Fruit fly (Drosophila melanogaster) whole organism, embryonic: ENCODE measurements around the gene Gart.

Experiments
- Adf1 ChIP-seq: fragments of 200-800 bp; sonication (Bioruptor generic); IDR thresholded peaks from 2 replicates; pipeline ENCODE4 v1.3.6; 2022; ENCODE audit warnings: missing biosample characterization, missing genetic modification characterization
- BEAF-32 ChIP-seq: fragments of 200-800 bp; sonication (Bioruptor generic); optimal IDR thresholded peaks from 3 replicates; lab custom pipeline; 2017; ENCODE audit warnings: missing biosample characterization, missing genetic modification characterization, mild to moderate bottlenecking, moderate library complexity, missing genetic modification reagents
- CG10267 ChIP-seq: fragments of 200-800 bp; sonication (Bioruptor generic); optimal IDR thresholded peaks from 2 replicates; lab custom pipeline; 2018; ENCODE audit warnings: missing biosample characterization, mild to moderate bottlenecking, missing genetic modification characterization, moderate library complexity
- CG12391 ChIP-seq: fragments of 200-800 bp; sonication (Bioruptor generic); optimal IDR thresholded peaks from 3 replicates; lab custom pipeline; 2018; ENCODE audit warnings: missing biosample characterization, mild to moderate bottlenecking, missing genetic modification characterization, moderate library complexity
- CG12769 ChIP-seq: fragments of 200-800 bp; sonication (Bioruptor generic); optimal IDR thresholded peaks from 2 replicates; lab custom pipeline; 2019; ENCODE audit warnings: missing biosample characterization, mild to moderate bottlenecking, missing genetic modification characterization, moderate library complexity
- CG13287 ChIP-seq: fragments of 200-800 bp; sonication (Bioruptor generic); IDR thresholded peaks from 2 replicates; pipeline ENCODE4 v1.3.6; 2022; ENCODE audit warnings: missing biosample characterization, missing genetic modification characterization; ENCODE audit not compliant: partially characterized antibody
- CG14710 ChIP-seq: fragments of 200-800 bp; sonication (Bioruptor generic); optimal IDR thresholded peaks from 3 replicates; lab custom pipeline; 2019; ENCODE audit warnings: missing biosample characterization, mild to moderate bottlenecking, missing genetic modification characterization, moderate library complexity
- CG1603 ChIP-seq: fragments of 200-800 bp; sonication (Bioruptor generic); optimal IDR thresholded peaks from 2 replicates; lab custom pipeline; 2019; ENCODE audit warnings: missing biosample characterization, mild to moderate bottlenecking, missing genetic modification characterization, moderate library complexity
- CG17186 ChIP-seq: fragments of 200-800 bp; sonication (Bioruptor generic); optimal IDR thresholded peaks from 3 replicates; lab custom pipeline; 2017; ENCODE audit warnings: missing biosample characterization, missing genetic modification reagents, missing genetic modification characterization
- CG17829 ChIP-seq: fragments of 200-800 bp; optimal IDR thresholded peaks from 2 replicates; lab custom pipeline; 2019; ENCODE audit warnings: missing biosample characterization, mild to moderate bottlenecking, missing genetic modification characterization, moderate library complexity
- CG18011 ChIP-seq: fragments of 200-800 bp; sonication (Bioruptor generic); optimal IDR thresholded peaks from 2 replicates; lab custom pipeline; 2017; ENCODE audit warnings: missing biosample characterization, missing genetic modification characterization, mild to moderate bottlenecking, moderate library complexity, missing genotype
- CG30020 ChIP-seq: fragments of 200-800 bp; optimal IDR thresholded peaks from 2 replicates; lab custom pipeline; 2019; ENCODE audit warnings: missing biosample characterization, mild to moderate bottlenecking, missing genetic modification characterization, moderate library complexity
- CG32532 ChIP-seq: fragments of 200-800 bp; sonication (Bioruptor generic); IDR thresholded peaks from 2 replicates; pipeline ENCODE4 v1.3.6; 2022; ENCODE audit warnings: missing biosample characterization, missing genetic modification characterization
- CG4617 ChIP-seq: fragments of 200-800 bp; sonication (Bioruptor generic); optimal IDR thresholded peaks from 3 replicates; lab custom pipeline; 2016; ENCODE audit warnings: missing biosample characterization, missing genetic modification characterization, borderline replicate concordance
- CG7745 ChIP-seq: fragments of 200-800 bp; sonication (Bioruptor generic); optimal IDR thresholded peaks from 2 replicates; lab custom pipeline; 2018; ENCODE audit warnings: missing biosample characterization, mild to moderate bottlenecking, missing genetic modification characterization, moderate library complexity
- CG9215 ChIP-seq: fragments of 200-800 bp; sonication (Bioruptor generic); IDR thresholded peaks from 2 replicates; pipeline ENCODE4 v1.3.6; 2022; ENCODE audit warnings: missing biosample characterization, missing genetic modification characterization
- CG9797 ChIP-seq: fragments of 200-800 bp; sonication (Bioruptor generic); optimal IDR thresholded peaks from 3 replicates; lab custom pipeline; 2018; ENCODE audit warnings: missing biosample characterization, mild to moderate bottlenecking, missing genetic modification characterization
- CG9932 ChIP-seq: fragments of 200-800 bp; sonication (Bioruptor generic); IDR thresholded peaks from 2 replicates; pipeline ENCODE4 v1.3.6; 2022; ENCODE audit warnings: missing biosample characterization, missing genetic modification characterization
- CoRest ChIP-seq: fragments of 200-800 bp; sonication (Bioruptor generic); optimal IDR thresholded peaks from 3 replicates; lab custom pipeline; 2018; ENCODE audit warnings: missing biosample characterization, mild to moderate bottlenecking, missing genetic modification characterization, moderate library complexity
- Dp ChIP-seq: fragments of 200-800 bp; sonication (Bioruptor generic); optimal IDR thresholded peaks from 2 replicates; lab custom pipeline; 2018; ENCODE audit warnings: missing biosample characterization, mild to moderate bottlenecking, missing genetic modification characterization, moderate library complexity
- E2f2 ChIP-seq: fragments of 200-800 bp; sonication (Bioruptor generic); IDR thresholded peaks from 2 replicates; pipeline ENCODE4 v1.3.6; 2022; ENCODE audit warnings: missing biosample characterization, missing genetic modification characterization
- HmgD ChIP-seq: fragments of 200-800 bp; sonication (Bioruptor generic); optimal IDR thresholded peaks from 3 replicates; lab custom pipeline; 2016; ENCODE audit warnings: missing biosample characterization, missing genetic modification characterization
- HmgZ ChIP-seq: fragments of 200-800 bp; sonication (Bioruptor generic); optimal IDR thresholded peaks from 2 replicates; lab custom pipeline; 2018; ENCODE audit warnings: missing biosample characterization, mild to moderate bottlenecking, missing genetic modification characterization
- MBD-R2 ChIP-seq: fragments of 200-800 bp; sonication (Bioruptor generic); IDR thresholded peaks from 2 replicates; pipeline ENCODE4 v1.3.6; 2022; ENCODE audit warnings: missing biosample characterization, missing genetic modification characterization
- MESR4 ChIP-seq: fragments of 200-800 bp; sonication (Bioruptor generic); optimal IDR thresholded peaks from 2 replicates; lab custom pipeline; 2018; ENCODE audit warnings: missing biosample characterization, mild to moderate bottlenecking, missing genetic modification characterization, moderate library complexity
- Med ChIP-seq: fragments of 200-800 bp; sonication (Bioruptor generic); peaks from one replicate; lab custom pipeline; 2016; ENCODE audit warnings: missing biosample characterization, missing genetic modification characterization, mild to moderate bottlenecking, inconsistent platforms, moderate library complexity
- Nf-YC ChIP-seq: fragments of 200-800 bp; optimal IDR thresholded peaks from 3 replicates; lab custom pipeline; 2019; ENCODE audit warnings: missing biosample characterization, mild to moderate bottlenecking, missing genetic modification characterization, moderate library complexity
- Pdp1 ChIP-seq, 2 experiments: fragments of 200-800 bp; sonication (Bioruptor generic); optimal IDR thresholded peaks; 3 replicates each; lab custom pipeline; 2016; ENCODE audit warnings: missing biosample characterization in 2 of 2, missing genetic modification characterization in 2 of 2, mild to moderate bottlenecking in 1 of 2, moderate library complexity in 1 of 2
- Sry-β ChIP-seq: fragments of 200-800 bp; sonication (Bioruptor generic); optimal IDR thresholded peaks from 2 replicates; lab custom pipeline; 2018; ENCODE audit warnings: missing biosample characterization, mild to moderate bottlenecking, missing genetic modification characterization, moderate library complexity
- YL-1 ChIP-seq: fragments of 200-800 bp; sonication (Bioruptor generic); optimal IDR thresholded peaks from 3 replicates; lab custom pipeline; 2017; ENCODE audit warnings: missing biosample characterization, mild to moderate bottlenecking, missing genetic modification characterization
- ap ChIP-seq: fragments of 200-800 bp; sonication (Bioruptor generic); IDR thresholded peaks from 2 replicates; pipeline ENCODE4 v1.3.6; 2022; ENCODE audit warnings: missing biosample characterization, missing genetic modification characterization
- ato ChIP-seq: fragments of 200-800 bp; sonication (Bioruptor generic); IDR thresholded peaks from 2 replicates; pipeline ENCODE4 v1.3.6; 2022; ENCODE audit warnings: missing biosample characterization, missing genetic modification characterization; ENCODE audit not compliant: partially characterized antibody
- bsh ChIP-seq, 2 experiments: fragments of 200-800 bp; sonication (Bioruptor generic); optimal IDR thresholded peaks; 2 replicates each; lab custom pipeline; 2017 to 2018; ENCODE audit warnings: mild to moderate bottlenecking in 2 of 2, missing biosample characterization in 2 of 2, missing genetic modification characterization in 2 of 2, moderate library complexity in 1 of 2
- dati ChIP-seq: fragments of 200-800 bp; sonication (Bioruptor generic); IDR thresholded peaks from 2 replicates; pipeline ENCODE4 v1.3.6; 2022; ENCODE audit warnings: missing biosample characterization, missing genetic modification characterization
- gem ChIP-seq: fragments of 200-800 bp; sonication (Bioruptor generic); optimal IDR thresholded peaks from 2 replicates; lab custom pipeline; 2019; ENCODE audit warnings: missing biosample characterization, mild to moderate bottlenecking, missing genetic modification characterization, moderate library complexity
- gfzf ChIP-seq: fragments of 200-800 bp; sonication (Bioruptor generic); optimal IDR thresholded peaks from 2 replicates; lab custom pipeline; 2016; ENCODE audit warnings: missing biosample characterization, mild to moderate bottlenecking, missing genetic modification characterization, moderate library complexity
- hkb ChIP-seq, 2 experiments: fragments of 200-800 bp in 1 of 2; fragments of >200 bp in 1 of 2; sonication (Bioruptor generic) in 1 of 2; IDR thresholded peaks in 1 of 2; optimal IDR thresholded peaks in 1 of 2; 2 replicates each; pipeline versions ENCODE4 v1.3.6 to Lab custom; 2017 to 2022; ENCODE audit warnings: missing biosample characterization in 1 of 2, missing genetic modification characterization in 1 of 2
- lilli ChIP-seq: fragments of 200-800 bp; sonication (Bioruptor generic); optimal IDR thresholded peaks from 3 replicates; lab custom pipeline; 2016; ENCODE audit warnings: missing biosample characterization, missing genetic modification characterization
- nmo ChIP-seq: fragments of 200-800 bp; sonication (Bioruptor generic); optimal IDR thresholded peaks from 2 replicates; lab custom pipeline; 2018; ENCODE audit warnings: missing biosample characterization, mild to moderate bottlenecking, missing genetic modification characterization, moderate library complexity
- phol ChIP-seq: fragments of 200-800 bp; sonication (Bioruptor generic); optimal IDR thresholded peaks from 3 replicates; lab custom pipeline; 2018; ENCODE audit warnings: missing biosample characterization, mild to moderate bottlenecking, missing genetic modification characterization, moderate library complexity
- psq ChIP-seq: fragments of 200-800 bp; sonication (Bioruptor generic); optimal IDR thresholded peaks from 2 replicates; lab custom pipeline; 2017; ENCODE audit warnings: missing biosample characterization, missing genetic modification characterization
- pum ChIP-seq: fragments of 200-800 bp; sonication (Bioruptor generic); optimal IDR thresholded peaks from 2 replicates; lab custom pipeline; 2016; ENCODE audit warnings: missing biosample characterization, missing genetic modification characterization
- pzg ChIP-seq: fragments of 200-800 bp; sonication (Bioruptor generic); optimal IDR thresholded peaks from 3 replicates; lab custom pipeline; 2018; ENCODE audit warnings: missing biosample characterization, mild to moderate bottlenecking, missing genetic modification characterization, moderate library complexity
- sim ChIP-seq: fragments of 200-800 bp; sonication (Bioruptor generic); IDR thresholded peaks from 2 replicates; pipeline ENCODE4 v1.3.6; 2022; ENCODE audit warnings: missing biosample characterization, missing genetic modification characterization
- stwl ChIP-seq: fragments of 200-800 bp; sonication (Bioruptor generic); optimal IDR thresholded peaks from 3 replicates; lab custom pipeline; 2018; ENCODE audit warnings: missing biosample characterization, mild to moderate bottlenecking, missing genetic modification characterization, moderate library complexity
- zen ChIP-seq: fragments of 200-800 bp; sonication (Bioruptor generic); optimal IDR thresholded peaks from 3 replicates; lab custom pipeline; 2018; ENCODE audit warnings: missing biosample characterization, mild to moderate bottlenecking, missing genetic modification characterization, moderate library complexity

Gene Gart

dm6 chr2L:7065687-7066086 lies 42.0 kb upstream of the Gart start, which contains the start of gene Nuf2 (continued):
- TF ChIP-seq HmgD (GFP tag; lab: Kevin White, UChicago): peak; percentile 28
- peak; percentile 83 for TF ChIP-seq pzg (GFP tag; lab: Kevin White, UChicago)
- 0 out of 2 replicates have a peak, but pooled peaks have one; percentile 20 for TF ChIP-seq Adf1 (GFP tag; lab: Robert Waterston, UW)
- peak; percentile 43 for TF ChIP-seq CG4617 (GFP tag; lab: Kevin White, UChicago)
- TF ChIP-seq pum (GFP tag; lab: Kevin White, UChicago): no peak
- TF ChIP-seq CG7745 (tag; lab: Kevin White, UChicago): no peak
- TF ChIP-seq phol: peak; percentile 59
- peak; percentile 45 for TF ChIP-seq HmgZ (tag; lab: Kevin White, UChicago)
- no peak for TF ChIP-seq Nf-YC
- TF ChIP-seq Sry-β (GFP tag; lab: Kevin White, UChicago): peak; percentile 84
- peak in 1 of 2 experiments; percentile 24 for TF ChIP-seq Pdp1 (GFP tag; optimal IDR thresholded peaks at IDR 0.05; lab: Kevin White, UChicago)
- TF ChIP-seq CG14710: peak; percentile 67
- TF ChIP-seq bsh (GFP tag; optimal IDR thresholded peaks at IDR 0.05; lab: Kevin White, UChicago): no peak
- TF ChIP-seq Dp (GFP tag; lab: Kevin White, UChicago): peak; percentile 80
- TF ChIP-seq nmo (GFP tag; lab: Kevin White, UChicago): peak; percentile 46
- 0 out of 2 replicates have a peak, but pooled peaks have one; percentile 21 for TF ChIP-seq CG32532 (GFP tag; lab: Robert Waterston, UW)
- TF ChIP-seq CG12769: peak; percentile 24
- peak; percentile 20 for TF ChIP-seq hkb (optimal IDR thresholded peaks at IDR 0.05; lab: Kevin White, UChicago)
- TF ChIP-seq hkb (GFP tag; IDR thresholded peaks at IDR 0.05; lab: Robert Waterston, UW): no peak
- peak; percentile 67 for TF ChIP-seq Med (GFP tag; lab: Kevin White, UChicago)
- peak; percentile 11 for TF ChIP-seq zen
- TF ChIP-seq CG18011: peak; percentile 18
- TF ChIP-seq BEAF-32 (GFP tag; lab: Kevin White, UChicago): peak; percentile 33
- peak; percentile 25 for TF ChIP-seq CG17186
- TF ChIP-seq MBD-R2 (GFP tag; lab: Robert Waterston, UW): peak; percentile 69
- TF ChIP-seq CoRest (tag; lab: Kevin White, UChicago): peak; percentile 64
- peak; percentile 15 for TF ChIP-seq CG10267
- peak; percentile 24 for TF ChIP-seq CG17829 (tag; lab: Kevin White, UChicago)
- peak; percentile 8 for TF ChIP-seq CG12391 (tag; lab: Kevin White, UChicago)
- TF ChIP-seq gem (tag; lab: Kevin White, UChicago): peak; percentile 16
- TF ChIP-seq CG9797 (GFP tag; lab: Kevin White, UChicago): peak; percentile 77

DNA sequence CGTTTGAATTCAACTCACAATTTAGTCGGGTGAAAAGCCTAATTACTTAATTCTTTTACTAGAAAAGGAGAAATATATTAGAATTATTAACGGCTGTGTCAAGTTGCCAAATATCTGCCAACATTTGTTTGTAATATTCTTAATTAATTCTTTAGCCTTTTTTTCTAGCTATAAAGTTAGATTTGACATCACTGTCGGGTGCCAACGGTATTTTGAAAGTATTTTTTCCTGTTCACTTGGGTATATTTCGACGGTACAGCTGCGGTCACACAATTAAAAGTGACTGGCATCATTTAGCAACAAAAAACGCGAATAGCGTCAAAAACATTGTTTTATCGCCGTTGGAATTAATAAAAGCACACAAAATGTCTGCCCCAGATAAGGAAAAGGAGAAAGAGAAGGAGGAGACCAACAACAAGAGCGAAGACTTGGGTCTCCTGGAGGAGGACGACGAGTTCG lies 40.1 kb upstream of the Gart start, which contains the start of gene Sem1:
Sem1 (plus strand) TSS at position 266 of the 459 bp plus-strand sequence.
- TF ChIP-seq sim (GFP tag; lab: Robert Waterston, UW) (no peak), CG14710 (peak; percentile 50), psq (no peak), stwl (tag; lab: Kevin White, UChicago) (peak; percentile 29), ap (GFP tag; lab: Robert Waterston, UW) (no peak), CG13287 (GFP tag; lab: Robert Waterston, UW) (peak; percentile 16), CG1603 (peak; percentile 24), CG9932 (GFP tag; lab: Robert Waterston, UW) (peak; percentile 39; the same call in 1 of the 2 replicates), YL-1 (peak; percentile 31), gfzf (peak; percentile 86), CG10267 (peak; percentile 11), phol (peak; percentile 5), CG30020 (tag; lab: Kevin White, UChicago) (peak; percentile 47), MESR4 (GFP tag; lab: Kevin White, UChicago) (peak; percentile 52), CG9215 (GFP tag; lab: Robert Waterston, UW) (no peak), E2f2 (GFP tag; lab: Robert Waterston, UW) (peak; percentile 36; the same call in 1 of the 2 replicates), ato (GFP tag; lab: Robert Waterston, UW) (no peak), lilli (GFP tag; lab: Kevin White, UChicago) (peak; percentile 6), CG4617 (GFP tag; lab: Kevin White, UChicago) (peak; percentile 29), CG9797 (GFP tag; lab: Kevin White, UChicago) (peak; percentile 59), BEAF-32 (GFP tag; lab: Kevin White, UChicago) (peak; percentile 7), dati (GFP tag; lab: Robert Waterston, UW) (no peak), Dp (GFP tag; lab: Kevin White, UChicago) (peak; percentile 34), CG12391 (tag; lab: Kevin White, UChicago) (peak; percentile 13)
